Worm (Caenorhabditis elegans): ENCODE data around the gene efhc-1.
A peak's percentile ranks its signal among the peaks of the same experiment; 100 is the strongest.

efhc-1 gene

DNA sequence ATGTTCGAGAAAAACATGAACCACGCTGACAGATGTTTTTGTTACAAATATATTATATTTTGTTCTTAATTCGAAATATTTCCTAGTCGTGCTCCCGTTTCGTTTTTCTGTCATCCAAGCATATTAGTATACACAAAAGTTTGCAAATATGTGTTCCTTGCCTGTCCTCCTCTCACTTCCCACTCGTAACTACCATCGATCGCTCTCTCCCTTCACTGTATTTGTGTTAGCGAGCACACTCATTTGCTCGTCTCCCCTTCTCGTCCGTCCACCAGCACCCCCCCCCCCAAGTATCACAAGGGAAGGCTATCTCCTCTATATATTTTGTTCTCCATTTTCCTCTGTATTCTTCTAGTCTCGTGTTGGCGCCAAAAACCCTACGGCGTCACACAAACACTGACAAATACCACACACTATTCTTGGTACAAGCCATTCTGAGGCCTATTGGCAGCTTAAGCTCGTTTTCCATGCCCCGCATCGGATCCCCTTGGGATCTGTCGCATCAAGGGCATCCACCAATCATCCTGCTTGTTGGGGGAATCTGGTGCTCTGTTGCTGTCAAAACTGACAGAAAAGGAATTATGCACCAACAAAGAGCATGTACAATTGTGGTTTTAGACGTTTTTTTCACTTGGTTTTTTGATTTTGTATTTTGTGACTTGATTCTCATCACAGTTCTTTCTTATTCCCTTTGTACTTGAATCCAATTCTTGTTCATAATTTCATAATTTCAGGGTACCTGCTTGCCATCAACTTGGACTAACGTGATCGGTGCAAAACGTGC, 38.5 kb downstream of the efhc-1 start, which contains the start of gene pkn-1:
TSS of gene pkn-1 (plus strand) at position 734 of the 784 bp plus-strand sequence.
- no peak for TF ChIP-seq unc-55 (GFP tag; optimal IDR thresholded peaks at IDR 0.05)
- peak; percentile 25 for TF ChIP-seq mab-5 (tag; optimal IDR thresholded peaks at IDR 0.05)
- TF ChIP-seq nhr-25 (tag; optimal IDR thresholded peaks at IDR 0.05), result no peak

DNA sequence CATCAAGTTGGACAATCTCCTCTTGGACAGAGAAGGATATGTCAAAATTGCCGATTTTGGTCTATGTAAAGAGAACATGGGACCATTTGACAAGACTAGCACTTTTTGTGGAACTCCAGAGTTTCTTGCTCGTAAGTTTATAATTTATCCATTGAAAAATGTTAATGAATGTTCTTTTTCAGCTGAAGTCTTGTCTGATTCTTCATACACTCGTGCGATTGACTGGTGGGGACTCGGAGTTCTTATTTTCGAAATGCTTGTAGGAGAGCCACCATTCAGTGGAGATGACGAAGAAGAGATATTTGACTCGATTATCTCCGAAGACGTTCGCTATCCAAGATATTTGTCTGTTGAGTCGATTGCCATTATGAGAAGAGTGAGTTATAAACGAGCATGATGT, 42.9 kb downstream of the efhc-1 start:
- TF ChIP-seq dmd-4 (tag; optimal IDR thresholded peaks at IDR 0.05) (no peak), mbf-1 (tag; optimal IDR thresholded peaks at IDR 0.05) (no peak), skn-1 (tag; optimal IDR thresholded peaks at IDR 0.05) (no peak), blmp-1 (tag; optimal IDR thresholded peaks at IDR 0.05; ENCODE audit: insufficient read depth) (no peak), ztf-4 (tag; optimal IDR thresholded peaks at IDR 0.05) (no peak), ama-1 (optimal IDR thresholded peaks at IDR 0.05) (no peak), lin-13 (GFP tag; optimal IDR thresholded peaks at IDR 0.05) (no peak), nhr-6 (tag; optimal IDR thresholded peaks at IDR 0.05) (no peak), peb-1 (tag; optimal IDR thresholded peaks at IDR 0.05) (no peak), mab-5 (tag; optimal IDR thresholded peaks at IDR 0.05) (no peak), egl-27 (tag; optimal IDR thresholded peaks at IDR 0.05) (no peak), nhr-77 (tag; optimal IDR thresholded peaks at IDR 0.05) (no peak), unc-62 (GFP tag; optimal IDR thresholded peaks at IDR 0.05) (no peak), nhr-25 (tag; optimal IDR thresholded peaks at IDR 0.05) (no peak), fos-1 (tag; optimal IDR thresholded peaks at IDR 0.05) (no peak), aly-2 (tag; optimal IDR thresholded peaks at IDR 0.05) (no peak), ztf-1 (GFP tag; conservative IDR thresholded peaks at IDR 0.05) (no peak), alr-1 (tag; optimal IDR thresholded peaks at IDR 0.05) (no peak), mdl-1 (tag; optimal IDR thresholded peaks at IDR 0.05) (no peak)

DNA sequence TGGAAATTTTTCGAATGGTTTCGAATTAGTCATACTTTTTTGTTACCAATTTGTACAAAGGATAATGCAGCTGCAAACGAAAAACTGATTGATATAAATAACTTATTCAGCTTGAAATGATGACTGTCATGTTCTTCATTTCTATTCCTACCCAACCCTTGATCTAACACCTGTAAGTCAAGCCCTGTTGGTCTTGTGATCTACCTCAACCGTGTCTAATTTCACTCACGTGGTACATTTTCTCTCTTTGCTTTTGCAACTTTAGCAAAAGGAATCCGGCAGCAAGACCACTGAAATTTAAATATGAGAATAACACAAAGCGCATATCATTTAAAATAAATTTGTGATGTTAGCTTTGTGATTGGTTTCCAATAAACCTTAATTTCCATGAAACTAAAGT, 45.9 kb downstream of the efhc-1 start:
- TF ChIP-seq dmd-4 (tag; optimal IDR thresholded peaks at IDR 0.05) (no peak), elt-3 (tag; optimal IDR thresholded peaks at IDR 0.05) (no peak), unc-55 (GFP tag; optimal IDR thresholded peaks at IDR 0.05) (no peak), ceh-16 (tag; optimal IDR thresholded peaks at IDR 0.05) (no peak), elt-1 (tag; optimal IDR thresholded peaks at IDR 0.05) (no peak), snpc-4 (tag; optimal IDR thresholded peaks at IDR 0.05) (no peak), sem-4 (tag; optimal IDR thresholded peaks at IDR 0.05) (no peak), unc-62 (GFP tag; optimal IDR thresholded peaks at IDR 0.05) (no peak), nhr-237 (tag; optimal IDR thresholded peaks at IDR 0.05) (no peak), lin-39 (tag; optimal IDR thresholded peaks at IDR 0.05) (no peak), nhr-10 (tag; optimal IDR thresholded peaks at IDR 0.05) (no peak), mab-5 (tag; optimal IDR thresholded peaks at IDR 0.05) (no peak), crh-2 (tag; optimal IDR thresholded peaks at IDR 0.05) (no peak), R02D3.7 (tag; optimal IDR thresholded peaks at IDR 0.05) (no peak), nhr-129 (tag; optimal IDR thresholded peaks at IDR 0.05) (no peak)

DNA sequence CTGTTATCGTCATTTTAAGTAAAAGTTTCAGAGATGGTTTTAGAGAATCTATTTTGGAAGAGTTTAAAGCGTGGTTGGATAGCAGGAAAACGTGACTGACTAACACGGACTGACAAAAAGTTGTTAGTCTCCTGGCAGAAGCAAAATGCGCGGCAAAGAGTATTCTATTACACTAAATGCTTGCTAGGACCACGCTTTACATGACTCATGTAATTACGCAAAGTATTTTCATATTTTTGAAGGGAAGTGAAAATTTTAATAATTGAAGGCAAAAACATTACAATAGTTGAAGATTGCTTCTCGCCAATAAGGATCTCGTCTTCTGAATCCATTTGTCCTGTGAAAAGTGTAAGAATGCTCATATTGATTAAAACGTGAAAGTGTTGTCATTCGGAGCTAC, 48.0 kb downstream of the efhc-1 start, which contains the start of gene gur-3:
TSS of gene gur-3 (minus strand) at position 101 of the 400 bp plus-strand sequence.
- no peak for TF ChIP-seq nhr-21 (tag; optimal IDR thresholded peaks at IDR 0.05)

DNA sequence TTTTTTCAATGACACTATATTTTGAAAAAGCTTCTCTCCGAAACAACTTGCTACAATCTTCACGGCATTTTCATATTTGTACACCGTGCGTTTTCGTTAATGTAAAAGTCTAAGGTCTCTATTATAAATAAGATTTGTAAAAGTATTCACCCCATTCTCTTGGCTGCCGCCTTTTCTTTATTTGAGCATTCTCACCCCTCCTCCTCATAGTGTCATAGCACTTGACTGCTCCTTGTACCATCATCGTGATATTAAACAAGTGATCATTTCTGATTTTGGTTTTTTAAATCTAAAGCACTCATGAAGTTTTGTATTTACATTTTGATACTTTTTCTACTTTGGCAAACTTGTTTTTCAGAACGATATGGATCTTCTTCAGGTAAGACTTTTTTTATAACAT, 48.7 kb downstream of the efhc-1 start, which contains the start of gene ZC504.1:
TSS of gene ZC504.1 (plus strand) at position 301 of the 400 bp plus-strand sequence.
- no peak for TF ChIP-seq snpc-4 (tag; optimal IDR thresholded peaks at IDR 0.05)
- TF ChIP-seq nhr-21 (tag; optimal IDR thresholded peaks at IDR 0.05), result no peak
- TF ChIP-seq zag-1 (tag; optimal IDR thresholded peaks at IDR 0.05), result no peak
- TF ChIP-seq ztf-1 (GFP tag; conservative IDR thresholded peaks at IDR 0.05), result no peak
- no peak for TF ChIP-seq lin-13 (GFP tag; optimal IDR thresholded peaks at IDR 0.05)
- no peak for TF ChIP-seq crh-2 (tag; optimal IDR thresholded peaks at IDR 0.05)
- TF ChIP-seq nhr-10 (tag; optimal IDR thresholded peaks at IDR 0.05), result no peak
- TF ChIP-seq Y55F3AM.14 (GFP tag; optimal IDR thresholded peaks at IDR 0.05), result no peak
- no peak for TF ChIP-seq gmeb-1 (tag; optimal IDR thresholded peaks at IDR 0.05)
- TF ChIP-seq peb-1 (tag; optimal IDR thresholded peaks at IDR 0.05), result no peak
- no peak for TF ChIP-seq fos-1 (tag; optimal IDR thresholded peaks at IDR 0.05)
- TF ChIP-seq lsy-2 (tag; optimal IDR thresholded peaks at IDR 0.05), result no peak
- TF ChIP-seq lin-39 (tag; optimal IDR thresholded peaks at IDR 0.05), result no peak
- no peak for TF ChIP-seq blmp-1 (tag; optimal IDR thresholded peaks at IDR 0.05; ENCODE audit: insufficient read depth)
- no peak for TF ChIP-seq nhr-77 (tag; optimal IDR thresholded peaks at IDR 0.05)
- TF ChIP-seq skn-1 (tag; optimal IDR thresholded peaks at IDR 0.05), result no peak
- no peak for TF ChIP-seq lin-11 (tag; optimal IDR thresholded peaks at IDR 0.05)
- TF ChIP-seq ama-1 (optimal IDR thresholded peaks at IDR 0.05), result no peak
- TF ChIP-seq ceh-82 (tag; optimal IDR thresholded peaks at IDR 0.05), result no peak

Data from whole organism, L2 larva.